Fruit fly (Drosophila melanogaster): ENCODE data around the gene BORCS6.

dm6 chr3L:516544-516943, 24.1 kb upstream of the BORCS6 start:
- TF ChIP-seq CG11617 (GFP tag; optimal IDR thresholded peaks at IDR 0.05) (no peak), CG1620 (GFP tag; optimal IDR thresholded peaks at IDR 0.05) (no peak), bab1 (GFP tag; optimal IDR thresholded peaks at IDR 0.05) (no peak), kay (GFP tag; ENCODE audit: borderline replicate concordance) (no peak), Hr96 (GFP tag; optimal IDR thresholded peaks at IDR 0.05) (no peak), cic (GFP tag; optimal IDR thresholded peaks at IDR 0.05) (no peak), Clk (GFP tag; optimal IDR thresholded peaks at IDR 0.05) (no peak), pad (GFP tag; optimal IDR thresholded peaks at IDR 0.05) (no peak), CG14711 (tag; optimal IDR thresholded peaks at IDR 0.05) (no peak), ovo (GFP tag; optimal IDR thresholded peaks at IDR 0.05) (no peak), CG7101 (tag; optimal IDR thresholded peaks at IDR 0.05) (no peak)

Data from whole organism, adult.